Worm (Caenorhabditis elegans): Measurements from ENCODE around the gene cest-9.2.

The cest-9.2 gene

ce11 chrX:12180681-12181080, 41.2 kb upstream of the cest-9.2 start (continued):
- no peak for TF ChIP-seq gmeb-2 (tag; optimal IDR thresholded peaks at IDR 0.05)

ce11 chrX:12181606-12182005, 40.3 kb upstream of the cest-9.2 start:
- TF ChIP-seq F13H6.1 (tag; optimal IDR thresholded peaks at IDR 0.05) (no peak), pha-2 (tag; optimal IDR thresholded peaks at IDR 0.05) (peak; percentile 26), unc-42 (tag; optimal IDR thresholded peaks at IDR 0.05) (peak; percentile 26)

- TF ChIP-seq ceh-22 (tag; optimal IDR thresholded peaks at IDR 0.05), result no peak
- TF ChIP-seq ceh-6 (GFP tag; optimal IDR thresholded peaks at IDR 0.05), result no peak
- TF ChIP-seq hlh-6 (tag; optimal IDR thresholded peaks at IDR 0.05), result no peak
- TF ChIP-seq unc-42 (tag; optimal IDR thresholded peaks at IDR 0.05), result peak; percentile 64
- peak; percentile 35 for TF ChIP-seq nfya-1 (tag; optimal IDR thresholded peaks at IDR 0.05)
- peak; percentile 42 for TF ChIP-seq ceh-31 (tag; optimal IDR thresholded peaks at IDR 0.05)
- TF ChIP-seq elt-2 (tag; optimal IDR thresholded peaks at IDR 0.05), result no peak
- no peak for TF ChIP-seq npax-4 (tag; optimal IDR thresholded peaks at IDR 0.05)
- TF ChIP-seq pqm-1 (tag; optimal IDR thresholded peaks at IDR 0.05), result no peak
- TF ChIP-seq pat-9 (tag; optimal IDR thresholded peaks at IDR 0.05), result no peak
- no peak for TF ChIP-seq rnt-1 (tag; optimal IDR thresholded peaks at IDR 0.05)
- no peak for TF ChIP-seq lin-11 (tag; optimal IDR thresholded peaks at IDR 0.05)
- TF ChIP-seq unc-55 (GFP tag; optimal IDR thresholded peaks at IDR 0.05), result peak; percentile 13
- TF ChIP-seq tbx-2 (tag; optimal IDR thresholded peaks at IDR 0.05), result peak; percentile 16
- TF ChIP-seq ceh-34 (tag; optimal IDR thresholded peaks at IDR 0.05), result no peak
- peak; percentile 8 for TF ChIP-seq ref-2 (tag; optimal IDR thresholded peaks at IDR 0.05)
- TF ChIP-seq tbx-7 (tag; optimal IDR thresholded peaks at IDR 0.05), result no peak
- no peak for TF ChIP-seq ztf-16 (tag; optimal IDR thresholded peaks at IDR 0.05)
- TF ChIP-seq K02D7.2 (tag; optimal IDR thresholded peaks at IDR 0.05), result no peak
- no peak for TF ChIP-seq sdc-2 (tag; optimal IDR thresholded peaks at IDR 0.05)
- TF ChIP-seq hlh-8 (tag; optimal IDR thresholded peaks at IDR 0.05), result peak; percentile 21
- peak; percentile 17 for TF ChIP-seq sox-4 (tag; optimal IDR thresholded peaks at IDR 0.05)
- no peak for TF ChIP-seq ceh-19 (GFP tag; optimal IDR thresholded peaks at IDR 0.05)
- TF ChIP-seq lim-6 (tag; optimal IDR thresholded peaks at IDR 0.05), result no peak
- no peak for TF ChIP-seq pax-1 (tag; optimal IDR thresholded peaks at IDR 0.05)
- TF ChIP-seq mec-3 (tag; optimal IDR thresholded peaks at IDR 0.05; ENCODE audit: borderline replicate concordance), result no peak
- no peak for TF ChIP-seq ceh-48 (tag; optimal IDR thresholded peaks at IDR 0.05)
- no peak for TF ChIP-seq ceh-30 (tag; optimal IDR thresholded peaks at IDR 0.05)
- no peak for TF ChIP-seq che-1 (tag; optimal IDR thresholded peaks at IDR 0.05)
- peak; percentile 54 for TF ChIP-seq ceh-14 (tag; optimal IDR thresholded peaks at IDR 0.05)
- no peak for TF ChIP-seq hlh-13 (GFP tag; optimal IDR thresholded peaks at IDR 0.05)
- no peak for TF ChIP-seq ceh-45 (GFP tag; IDR thresholded peaks at IDR 0.05)
- no peak for TF ChIP-seq C08G9.2 (tag; optimal IDR thresholded peaks at IDR 0.05)
- TF ChIP-seq hlh-15 (tag; optimal IDR thresholded peaks at IDR 0.05), result no peak
- no peak for TF ChIP-seq ceh-9 (tag; optimal IDR thresholded peaks at IDR 0.05)
- no peak for TF ChIP-seq K09A11.1 (tag; optimal IDR thresholded peaks at IDR 0.05; ENCODE audit: insufficient read depth)
Measured at ce11 chrX:12182684-12183477, 39.0 kb upstream of the cest-9.2 start.
